Worm (Caenorhabditis elegans) whole organism, midembryonic: ENCODE data around the gene Y38E10A.8.

Experiments
- T22C8.4 ChIP-seq: fragments of 200-800 bp; sonication (Bioruptor generic); IDR thresholded peaks from 2 replicates; pipeline ENCODE4 v1.3.6; 2022; ENCODE audit warnings: missing genetic modification characterization, missing compliant biosample characterization
- cog-1 ChIP-seq: sonication (generic microtip); optimal IDR thresholded peaks from 2 replicates; lab custom pipeline; 2016; ENCODE audit warnings: missing genetic modification characterization, missing compliant biosample characterization
- flt-1 ChIP-seq: fragments of 200-800 bp; sonication (Bioruptor generic); IDR thresholded peaks from 2 replicates; pipeline ENCODE4 v1.3.6; 2022; ENCODE audit warnings: missing genetic modification characterization, missing compliant biosample characterization
- klf-2 ChIP-seq: fragments of 200-800 bp; sonication (Bioruptor generic); conservative IDR thresholded peaks from 2 replicates; pipeline ENCODE4 v1.3.6; 2022; ENCODE audit warnings: missing genetic modification reagents, missing genetic modification characterization, missing compliant biosample characterization
- med-1 ChIP-seq: sonication (generic microtip); optimal IDR thresholded peaks from 2 replicates; lab custom pipeline; 2017; ENCODE audit warnings: missing genetic modification characterization, mild to moderate bottlenecking, missing compliant biosample characterization, antibody characterized with exemption, missing genetic modification reagents; ENCODE audit not compliant: insufficient read depth
- ref-1 ChIP-seq: fragments of 200-800 bp; sonication (Bioruptor generic); conservative IDR thresholded peaks from 2 replicates; pipeline ENCODE4 v1.3.6; 2022; ENCODE audit warnings: missing genetic modification reagents, missing genetic modification characterization, missing compliant biosample characterization
- tab-1 ChIP-seq: fragments of 200-800 bp; sonication (Bioruptor generic); IDR thresholded peaks from 2 replicates; pipeline ENCODE4 v1.3.6; 2022; ENCODE audit warnings: missing genetic modification characterization, missing compliant biosample characterization
- ztf-23 ChIP-seq: fragments of 200-800 bp; sonication (Bioruptor generic); IDR thresholded peaks from 2 replicates; pipeline ENCODE4 v1.3.6; 2022; ENCODE audit warnings: missing genetic modification reagents, missing genetic modification characterization, missing compliant biosample characterization
- ztf-29 ChIP-seq: fragments of 200-800 bp; sonication (Bioruptor generic); IDR thresholded peaks from 2 replicates; pipeline ENCODE4 v1.3.6; 2022; ENCODE audit warnings: missing genetic modification reagents, missing genetic modification characterization, missing compliant biosample characterization

Y38E10A.8 gene

DNA sequence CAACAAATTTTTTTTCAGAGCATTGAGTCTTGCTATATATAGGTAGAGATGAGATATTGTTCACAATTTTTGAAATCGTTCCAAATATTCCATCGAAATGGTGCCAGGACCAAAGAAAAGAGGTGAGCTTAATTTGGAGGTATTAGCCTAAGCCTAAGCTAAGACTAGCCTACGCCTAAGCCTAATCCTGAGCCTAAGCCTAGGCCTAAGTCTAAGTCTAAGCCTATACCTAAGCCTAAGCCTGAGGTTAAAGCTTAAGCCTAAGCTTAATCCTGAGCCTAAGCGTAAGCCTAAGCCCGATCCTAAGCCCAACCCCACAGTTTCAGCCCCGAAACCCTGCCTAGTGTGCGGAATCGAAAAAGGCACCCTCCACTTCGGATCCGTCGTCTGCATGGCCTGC is 29.6 kb downstream of the Y38E10A.8 start, which contains the start of gene nhr-234:
Gene nhr-234, plus strand, starts transcription at position 77 of the 400 bp plus-strand sequence.
- TF ChIP-seq ztf-23 (GFP tag; lab: Robert Waterston, UW) = no peak
- no peak for TF ChIP-seq klf-2 (GFP tag; lab: Robert Waterston, UW)
- TF ChIP-seq tab-1 (GFP tag; lab: Robert Waterston, UW) = no peak
- TF ChIP-seq ztf-29 (GFP tag; lab: Robert Waterston, UW) = no peak
- no peak for TF ChIP-seq med-1
- TF ChIP-seq ref-1 (GFP tag; lab: Robert Waterston, UW) = no peak
- no peak for TF ChIP-seq T22C8.4 (GFP tag; lab: Robert Waterston, UW)

DNA sequence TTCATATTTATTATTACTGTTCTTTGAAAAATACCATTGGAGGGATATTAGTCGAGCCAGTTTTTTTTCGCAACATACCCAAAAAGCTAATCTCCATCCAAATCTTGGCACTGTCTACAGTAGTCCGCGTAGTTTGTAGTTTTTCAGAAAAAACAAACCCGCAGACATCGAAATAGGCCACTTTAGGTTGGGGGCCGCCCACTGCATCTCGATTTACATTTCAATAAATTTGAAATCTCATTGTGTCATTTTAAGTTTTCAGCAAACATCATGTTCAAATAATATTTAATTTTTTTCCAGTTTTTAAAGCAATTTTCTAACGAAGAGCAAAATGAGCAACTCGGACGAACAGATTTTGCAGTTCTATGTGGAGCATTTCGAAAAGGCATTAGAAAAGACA is 33.4 kb downstream of the Y38E10A.8 start, which contains the start of gene nhr-235:
Gene nhr-235, plus strand, starts transcription at position 301 of the 400 bp plus-strand sequence.
- TF ChIP-seq ref-1 (GFP tag; lab: Robert Waterston, UW) = no peak

DNA sequence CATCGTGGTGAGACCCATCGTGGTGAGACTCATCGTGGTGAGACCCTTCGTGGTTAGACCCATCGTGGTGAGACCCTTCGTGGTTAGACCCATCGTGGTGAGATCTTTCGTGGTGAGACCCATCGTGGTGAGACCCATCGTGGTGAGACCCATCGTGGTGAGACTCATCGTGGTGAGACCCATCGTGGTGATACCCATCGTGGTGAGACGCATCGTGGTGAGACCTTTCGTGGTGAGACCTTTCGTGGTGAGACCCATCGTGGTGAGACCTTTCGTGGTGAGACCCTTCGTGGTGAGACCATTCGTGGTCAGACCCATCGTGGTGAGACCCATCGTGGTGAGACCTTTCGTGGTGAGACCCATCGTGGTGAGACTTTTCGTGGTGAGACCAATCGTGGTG is 44.2 kb downstream of the Y38E10A.8 start:
- TF ChIP-seq klf-2 (GFP tag; lab: Robert Waterston, UW) (0 out of 2 replicates have a peak, but pooled peaks have one; percentile 35), tab-1 (GFP tag; lab: Robert Waterston, UW) (peak; percentile 57; the same call in 1 of the 2 replicates)

DNA sequence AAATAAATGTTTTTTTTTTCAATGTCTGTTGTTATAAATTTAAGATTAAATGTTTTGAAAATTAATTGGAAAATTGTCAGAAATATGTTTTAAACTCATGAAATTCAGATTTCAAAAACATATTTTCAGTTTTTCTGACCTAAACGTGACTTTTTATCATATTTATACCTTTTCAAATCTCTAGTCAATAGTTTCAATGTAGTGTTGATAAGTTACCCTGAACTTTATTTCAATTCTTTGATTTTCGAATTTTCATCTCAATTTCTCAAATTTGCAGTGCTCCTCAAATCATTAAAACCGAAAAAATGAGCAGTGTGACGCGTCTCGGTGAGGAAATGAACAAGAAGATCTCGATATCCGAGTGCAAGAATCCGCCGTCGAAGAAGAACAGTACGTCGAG is 47.4 kb downstream of the Y38E10A.8 start, which contains the start of gene rgs-4:
Gene rgs-4, plus strand, starts transcription at position 301 of the 400 bp plus-strand sequence.
- no peak for TF ChIP-seq med-1
- TF ChIP-seq klf-2 (GFP tag; lab: Robert Waterston, UW) = no peak
- no peak for TF ChIP-seq tab-1 (GFP tag; lab: Robert Waterston, UW)
- TF ChIP-seq ztf-29 (GFP tag; lab: Robert Waterston, UW) = no peak
- TF ChIP-seq T22C8.4 (GFP tag; lab: Robert Waterston, UW) = no peak
- no peak for TF ChIP-seq flt-1 (GFP tag; lab: Robert Waterston, UW)
- TF ChIP-seq ref-1 (GFP tag; lab: Robert Waterston, UW) = no peak
- TF ChIP-seq ztf-23 (GFP tag; lab: Robert Waterston, UW) = no peak
- TF ChIP-seq cog-1 (tag; lab: Kevin White, UChicago) = no peak

DNA sequence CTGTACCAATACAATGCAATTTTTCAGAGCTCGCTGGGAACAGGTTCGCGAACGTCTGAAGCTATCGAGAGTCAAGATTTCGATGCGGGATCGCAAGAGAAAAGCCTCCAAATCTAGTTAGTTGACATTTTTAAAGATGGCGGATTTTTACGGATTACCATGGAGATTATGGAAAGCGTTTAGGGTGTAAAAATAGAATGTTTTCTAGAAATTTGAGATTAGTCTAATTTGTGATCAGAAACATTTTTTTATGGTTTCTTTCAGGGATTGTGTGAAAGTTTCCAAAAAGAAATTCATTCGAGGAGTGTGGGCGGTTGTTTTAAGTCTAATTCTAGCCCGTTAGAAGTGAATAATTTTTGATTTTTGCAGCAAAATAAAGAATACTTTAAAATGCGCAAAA is 48.8 kb downstream of the Y38E10A.8 start:
- TF ChIP-seq cog-1 (tag; lab: Kevin White, UChicago) = no peak
- TF ChIP-seq tab-1 (GFP tag; lab: Robert Waterston, UW) = no peak
- TF ChIP-seq ztf-23 (GFP tag; lab: Robert Waterston, UW) = no peak
- no peak for TF ChIP-seq ref-1 (GFP tag; lab: Robert Waterston, UW)
- TF ChIP-seq T22C8.4 (GFP tag; lab: Robert Waterston, UW) = no peak
- TF ChIP-seq med-1 = no peak
- TF ChIP-seq ztf-29 (GFP tag; lab: Robert Waterston, UW) = no peak
- no peak for TF ChIP-seq klf-2 (GFP tag; lab: Robert Waterston, UW)
- no peak for TF ChIP-seq flt-1 (GFP tag; lab: Robert Waterston, UW)

DNA sequence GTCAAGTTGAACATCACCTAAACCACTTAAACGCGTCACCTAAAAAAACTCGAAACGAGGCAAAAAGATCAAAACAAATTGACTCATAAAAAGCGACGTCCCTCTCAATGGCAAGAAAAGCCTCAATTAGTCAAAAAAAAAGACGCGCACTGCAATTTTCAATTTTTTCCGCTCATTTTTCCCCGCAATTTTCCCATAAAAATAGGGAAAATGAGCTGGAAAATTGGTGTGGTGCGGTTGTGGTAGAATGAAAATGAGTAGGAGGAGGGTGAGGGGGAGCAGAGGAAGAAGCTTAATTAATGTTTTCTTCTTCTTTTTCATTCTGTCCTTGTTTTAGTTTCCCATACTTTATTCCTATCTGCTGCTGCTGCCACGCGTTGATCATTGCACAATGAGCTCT is 50.6 kb downstream of the Y38E10A.8 start:
- TF ChIP-seq ztf-29 (GFP tag; lab: Robert Waterston, UW) = no peak
- no peak for TF ChIP-seq klf-2 (GFP tag; lab: Robert Waterston, UW)
- no peak for TF ChIP-seq cog-1 (tag; lab: Kevin White, UChicago)
- TF ChIP-seq flt-1 (GFP tag; lab: Robert Waterston, UW) = no peak
- TF ChIP-seq ztf-23 (GFP tag; lab: Robert Waterston, UW) = no peak
- TF ChIP-seq T22C8.4 (GFP tag; lab: Robert Waterston, UW) = no peak
- TF ChIP-seq med-1 = no peak
- TF ChIP-seq tab-1 (GFP tag; lab: Robert Waterston, UW) = no peak
